Worm (Caenorhabditis elegans): ENCODE data around the gene slfl-4.

DNA sequence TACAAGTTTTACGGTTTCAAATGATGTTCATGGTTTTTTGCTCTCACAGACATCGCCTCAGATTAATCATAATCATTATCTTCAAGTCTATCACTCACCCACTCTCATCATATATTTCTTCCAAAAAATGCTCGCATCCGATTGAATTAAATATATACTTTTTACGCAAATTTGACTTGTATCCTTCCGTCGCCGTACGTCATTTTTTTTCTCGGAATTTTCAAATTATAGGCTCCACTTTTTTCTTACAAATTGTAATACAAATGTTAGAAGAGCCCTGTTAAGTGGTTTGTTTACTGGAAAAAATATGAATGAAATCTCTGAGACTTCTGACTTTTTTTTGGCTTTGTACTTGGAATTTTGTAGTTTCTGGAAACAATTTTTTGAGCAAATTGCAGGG, 12.9 kb downstream of the slfl-4 start:
- TF ChIP-seq lin-13 (tag; optimal IDR thresholded peaks at IDR 0.05), result no peak
- no peak for TF ChIP-seq unc-62 (GFP tag; optimal IDR thresholded peaks at IDR 0.05)
- no peak for TF ChIP-seq drap-1 (GFP tag; optimal IDR thresholded peaks at IDR 0.05)
- TF ChIP-seq lin-32 (GFP tag; optimal IDR thresholded peaks at IDR 0.05), result no peak
- no peak for TF ChIP-seq mls-2 (tag; optimal IDR thresholded peaks at IDR 0.05)
- no peak for TF ChIP-seq bed-3 (GFP tag; optimal IDR thresholded peaks at IDR 0.05)
